Fruit fly (Drosophila melanogaster) whole organism, embryonic: ENCODE measurements around the gene Mis12.

ENCODE experiments used
- ATbp ChIP-seq: fragments of 200-800 bp; sonication (Bioruptor generic); optimal IDR thresholded peaks from 2 replicates; lab custom pipeline; 2017; ENCODE audit warnings: missing biosample characterization, mild to moderate bottlenecking, missing genetic modification characterization, missing genetic modification reagents
- Aef1 ChIP-seq: fragments of 200-800 bp; sonication (Bioruptor generic); IDR thresholded peaks from 3 replicates; pipeline ENCODE4 v1.3.6; 2022; ENCODE audit warnings: missing biosample characterization, missing genetic modification characterization
- Asciz ChIP-seq: fragments of 200-800 bp; sonication (Bioruptor generic); optimal IDR thresholded peaks from 2 replicates; lab custom pipeline; 2017; ENCODE audit warnings: missing biosample characterization, mild to moderate bottlenecking, missing genetic modification characterization, missing genetic modification reagents
- Awh ChIP-seq: fragments of 200-800 bp; sonication (Bioruptor generic); IDR thresholded peaks from 2 replicates; pipeline ENCODE4, ENCODE4 v1.3.6; 2022; ENCODE audit warnings: missing biosample characterization, missing genetic modification characterization
- Bgb ChIP-seq: fragments of 200-800 bp; sonication (Bioruptor generic); IDR thresholded peaks from 2 replicates; pipeline ENCODE4 v1.3.6; 2022; ENCODE audit warnings: missing biosample characterization, missing genetic modification characterization; ENCODE audit not compliant: partially characterized antibody
- CG10147 ChIP-seq: fragments of 200-800 bp; sonication (Bioruptor generic); optimal IDR thresholded peaks from 2 replicates; lab custom pipeline; 2019; ENCODE audit warnings: missing biosample characterization, mild to moderate bottlenecking, missing genetic modification characterization, moderate library complexity
- CG11247 ChIP-seq: fragments of 200-800 bp; sonication (Bioruptor generic); IDR thresholded peaks from 2 replicates; pipeline ENCODE4 v1.3.6; 2022; ENCODE audit warnings: missing biosample characterization, missing genetic modification characterization
- CG11504 ChIP-seq: fragments of 200-800 bp; sonication (Bioruptor generic); optimal IDR thresholded peaks from 3 replicates; lab custom pipeline; 2019; ENCODE audit warnings: missing biosample characterization, mild to moderate bottlenecking, missing genetic modification characterization, moderate library complexity
- CG12071 ChIP-seq: fragments of 200-800 bp; sonication (Bioruptor generic); optimal IDR thresholded peaks from 3 replicates; lab custom pipeline; 2018; ENCODE audit warnings: missing biosample characterization, mild to moderate bottlenecking, missing genetic modification characterization
- CG12219 ChIP-seq: fragments of 200-800 bp; sonication (Bioruptor generic); optimal IDR thresholded peaks from 3 replicates; lab custom pipeline; 2018; ENCODE audit warnings: missing biosample characterization, mild to moderate bottlenecking, missing genetic modification characterization
- CG12769 ChIP-seq: fragments of 200-800 bp; sonication (Bioruptor generic); optimal IDR thresholded peaks from 2 replicates; lab custom pipeline; 2019; ENCODE audit warnings: missing biosample characterization, mild to moderate bottlenecking, missing genetic modification characterization, moderate library complexity
- CG13775 ChIP-seq: fragments of 200-800 bp; sonication (Bioruptor generic); optimal IDR thresholded peaks from 3 replicates; lab custom pipeline; 2017; ENCODE audit warnings: missing biosample characterization, mild to moderate bottlenecking, missing genetic modification characterization
- CG15269 ChIP-seq: fragments of 200-800 bp; sonication (Bioruptor generic); optimal IDR thresholded peaks from 2 replicates; lab custom pipeline; 2018; ENCODE audit warnings: missing biosample characterization, mild to moderate bottlenecking, missing genetic modification characterization, moderate library complexity
- CG15514 ChIP-seq: fragments of 200-800 bp; sonication (Bioruptor generic); optimal IDR thresholded peaks from 3 replicates; lab custom pipeline; 2017; ENCODE audit warnings: missing biosample characterization, missing genetic modification characterization, mild to moderate bottlenecking, moderate library complexity, missing genetic modification reagents
- CG15696 ChIP-seq: fragments of 200-800 bp; sonication (Bioruptor generic); optimal IDR thresholded peaks from 2 replicates; lab custom pipeline; 2019; ENCODE audit warnings: missing biosample characterization, mild to moderate bottlenecking, missing genetic modification characterization, moderate library complexity
- CG17361 ChIP-seq: fragments of 200-800 bp; sonication (Bioruptor generic); IDR thresholded peaks from 3 replicates; pipeline ENCODE4 v1.3.6; 2022; ENCODE audit warnings: missing biosample characterization, missing genetic modification characterization
- CG2875 ChIP-seq: fragments of 200-800 bp; sonication (Bioruptor generic); optimal IDR thresholded peaks from 2 replicates; lab custom pipeline; 2017; ENCODE audit warnings: missing biosample characterization, mild to moderate bottlenecking, missing genetic modification characterization, missing genetic modification reagents
- CG3281 ChIP-seq: fragments of 200-800 bp; sonication (Bioruptor generic); optimal IDR thresholded peaks from 3 replicates; lab custom pipeline; 2017; ENCODE audit warnings: missing biosample characterization, mild to moderate bottlenecking, missing genetic modification characterization
- CG33557 ChIP-seq: fragments of 200-800 bp; sonication (Bioruptor generic); optimal IDR thresholded peaks from 2 replicates; lab custom pipeline; 2019; ENCODE audit warnings: missing biosample characterization, mild to moderate bottlenecking, missing genetic modification characterization, moderate library complexity
- CG6272 ChIP-seq: fragments of 200-800 bp; sonication (Bioruptor generic); IDR thresholded peaks from 2 replicates; pipeline ENCODE4 v1.3.6; 2022; ENCODE audit warnings: missing biosample characterization, missing genetic modification characterization
- CG6791 ChIP-seq: fragments of 200-800 bp; sonication (Bioruptor generic); IDR thresholded peaks from 3 replicates; pipeline ENCODE4 v1.3.6; 2022; ENCODE audit warnings: missing biosample characterization, missing genetic modification characterization; ENCODE audit not compliant: partially characterized antibody
- CG7963 ChIP-seq: fragments of 200-800 bp; sonication (Bioruptor generic); IDR thresholded peaks from 3 replicates; pipeline ENCODE4 v1.3.6; 2022; ENCODE audit warnings: missing biosample characterization, missing genetic modification characterization; ENCODE audit not compliant: partially characterized antibody
- CG8089 ChIP-seq: fragments of 200-800 bp; sonication (Bioruptor generic); optimal IDR thresholded peaks from 3 replicates; lab custom pipeline; 2016; ENCODE audit warnings: missing biosample characterization, missing genetic modification characterization
- CG8290 ChIP-seq, 3 experiments: fragments of 200-800 bp; sonication (Bioruptor generic); optimal IDR thresholded peaks; 2 replicates each; lab custom pipeline; 2016 to 2019; ENCODE audit warnings: missing biosample characterization in 3 of 3, missing genetic modification characterization in 3 of 3, mild to moderate bottlenecking in 2 of 3, moderate library complexity in 1 of 3
- CG9215 ChIP-seq: fragments of 200-800 bp; sonication (Bioruptor generic); IDR thresholded peaks from 2 replicates; pipeline ENCODE4 v1.3.6; 2022; ENCODE audit warnings: missing biosample characterization, missing genetic modification characterization
- CG9797 ChIP-seq: fragments of 200-800 bp; sonication (Bioruptor generic); optimal IDR thresholded peaks from 3 replicates; lab custom pipeline; 2018; ENCODE audit warnings: missing biosample characterization, mild to moderate bottlenecking, missing genetic modification characterization
- Camta ChIP-seq: fragments of 200-800 bp; sonication (Bioruptor generic); optimal IDR thresholded peaks from 2 replicates; lab custom pipeline; 2016; ENCODE audit warnings: missing biosample characterization, missing genetic modification characterization
- Dek ChIP-seq: fragments of 200-800 bp; sonication (Bioruptor generic); optimal IDR thresholded peaks from 3 replicates; lab custom pipeline; 2019; ENCODE audit warnings: missing biosample characterization, mild to moderate bottlenecking, missing genetic modification characterization, moderate library complexity
- Doc3 ChIP-seq: fragments of 200-800 bp; sonication (Bioruptor generic); IDR thresholded peaks from 3 replicates; pipeline ENCODE4 v1.3.6; 2022; ENCODE audit warnings: missing biosample characterization, missing genetic modification characterization; ENCODE audit not compliant: partially characterized antibody
- ERR ChIP-seq: fragments of 200-800 bp; sonication (Bioruptor generic); optimal IDR thresholded peaks from 2 replicates; lab custom pipeline; 2016; ENCODE audit warnings: missing biosample characterization, missing genetic modification characterization
- HmgZ ChIP-seq: fragments of 200-800 bp; sonication (Bioruptor generic); optimal IDR thresholded peaks from 2 replicates; lab custom pipeline; 2018; ENCODE audit warnings: missing biosample characterization, mild to moderate bottlenecking, missing genetic modification characterization
- Hmx ChIP-seq: fragments of 200-800 bp; sonication (Bioruptor generic); optimal IDR thresholded peaks from 2 replicates; lab custom pipeline; 2016; ENCODE audit warnings: missing biosample characterization, missing genetic modification characterization
- Hr78 ChIP-seq, 2 experiments: fragments of 200-800 bp in 1 of 2; fragments of >200 bp in 1 of 2; sonication (Bioruptor generic) in 1 of 2; optimal IDR thresholded peaks; 2 replicates each; lab custom pipeline; 2017 to 2019; ENCODE audit warnings: missing biosample characterization in 2 of 2, missing genetic modification characterization in 2 of 2, mild to moderate bottlenecking in 1 of 2, moderate library complexity in 1 of 2
- Med ChIP-seq: fragments of 200-800 bp; sonication (Bioruptor generic); peaks from one replicate; lab custom pipeline; 2016; ENCODE audit warnings: missing biosample characterization, missing genetic modification characterization, mild to moderate bottlenecking, inconsistent platforms, moderate library complexity
- Ravus ChIP-seq: fragments of 200-800 bp; sonication (Bioruptor generic); IDR thresholded peaks from 2 replicates; pipeline ENCODE4 v1.3.6; 2022; ENCODE audit warnings: missing biosample characterization, missing genetic modification characterization
- Sox102F ChIP-seq: fragments of 200-800 bp; sonication (Bioruptor generic); optimal IDR thresholded peaks from 2 replicates; lab custom pipeline; 2018; ENCODE audit warnings: missing biosample characterization, mild to moderate bottlenecking, missing genetic modification characterization, moderate library complexity
- danr ChIP-seq: fragments of 200-800 bp; sonication (Bioruptor generic); IDR thresholded peaks from 2 replicates; pipeline ENCODE4 v1.3.6; 2022; ENCODE audit warnings: missing biosample characterization, missing genetic modification characterization
- fd64A ChIP-seq: fragments of 200-800 bp; sonication (Bioruptor generic); optimal IDR thresholded peaks from 3 replicates; lab custom pipeline; 2018; ENCODE audit warnings: missing biosample characterization, mild to moderate bottlenecking, missing genetic modification characterization
- gcm ChIP-seq: fragments of 200-800 bp; sonication (Bioruptor generic); optimal IDR thresholded peaks from 2 replicates; lab custom pipeline; 2019; ENCODE audit warnings: missing biosample characterization, mild to moderate bottlenecking, missing genetic modification characterization, moderate library complexity
- gem ChIP-seq: fragments of 200-800 bp; sonication (Bioruptor generic); optimal IDR thresholded peaks from 2 replicates; lab custom pipeline; 2019; ENCODE audit warnings: missing biosample characterization, mild to moderate bottlenecking, missing genetic modification characterization, moderate library complexity
- hbn ChIP-seq: fragments of 200-800 bp; sonication (Bioruptor generic); IDR thresholded peaks from 2 replicates; pipeline ENCODE4 v1.3.6; 2022; ENCODE audit warnings: missing biosample characterization, missing genetic modification characterization; ENCODE audit not compliant: partially characterized antibody
- hkb ChIP-seq, 2 experiments: fragments of 200-800 bp in 1 of 2; fragments of >200 bp in 1 of 2; sonication (Bioruptor generic) in 1 of 2; IDR thresholded peaks in 1 of 2; optimal IDR thresholded peaks in 1 of 2; 2 replicates each; pipeline versions ENCODE4 v1.3.6 to Lab custom; 2017 to 2022; ENCODE audit warnings: missing biosample characterization in 1 of 2, missing genetic modification characterization in 1 of 2
- jumu ChIP-seq: fragments of 200-800 bp; sonication (Bioruptor generic); optimal IDR thresholded peaks from 3 replicates; lab custom pipeline; 2016; ENCODE audit warnings: missing biosample characterization, missing genetic modification characterization
- lab ChIP-seq: fragments of 200-800 bp; sonication (Bioruptor generic); optimal IDR thresholded peaks from 3 replicates; lab custom pipeline; 2017; ENCODE audit warnings: missing biosample characterization, missing genetic modification characterization, mild to moderate bottlenecking, moderate library complexity, missing genetic modification reagents
- scrt ChIP-seq: fragments of 200-800 bp; sonication (Bioruptor generic); optimal IDR thresholded peaks from 2 replicates; lab custom pipeline; 2018; ENCODE audit warnings: missing biosample characterization, mild to moderate bottlenecking, missing genetic modification characterization, moderate library complexity
- sens ChIP-seq: fragments of 200-800 bp; sonication (Bioruptor generic); peaks from one replicate; lab custom pipeline; 2016; ENCODE audit warnings: missing biosample characterization, missing genetic modification characterization
- seq ChIP-seq: fragments of 200-800 bp; sonication (Bioruptor generic); IDR thresholded peaks from 2 replicates; pipeline ENCODE4 v1.3.6; 2022; ENCODE audit warnings: missing biosample characterization, missing genetic modification characterization
- slbo ChIP-seq: fragments of 200-800 bp; sonication (Bioruptor generic); IDR thresholded peaks from 2 replicates; pipeline ENCODE4 v1.3.6; 2022; ENCODE audit warnings: missing biosample characterization, missing genetic modification characterization
- sug ChIP-seq: fragments of 200-800 bp; optimal IDR thresholded peaks from 2 replicates; lab custom pipeline; 2019; ENCODE audit warnings: missing biosample characterization, mild to moderate bottlenecking, missing genetic modification characterization, moderate library complexity

Gene Mis12

DNA sequence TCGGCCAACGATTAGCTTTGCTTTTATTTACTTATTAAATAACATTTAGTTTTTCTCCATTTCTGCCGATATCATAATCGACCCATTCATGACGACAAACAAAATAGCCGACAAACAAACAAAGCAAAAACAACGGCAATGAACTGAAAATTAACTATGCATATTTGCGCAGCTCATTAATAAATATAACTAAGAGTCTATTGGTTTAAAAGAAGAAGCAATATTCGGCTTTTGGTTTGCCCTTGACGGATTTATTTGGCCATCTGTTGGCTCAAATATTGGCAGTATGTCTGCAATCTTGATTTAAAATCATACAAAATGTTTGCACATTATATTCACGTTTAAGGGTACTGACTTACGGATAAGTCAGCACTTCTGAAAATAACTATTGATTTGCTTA lies 31.1 kb upstream of the Mis12 start (continued):
- TF ChIP-seq CG2875 (GFP tag; lab: Kevin White, UChicago) (no peak), jumu (GFP tag; lab: Kevin White, UChicago) (no peak), Hr78 (GFP tag; optimal IDR thresholded peaks at IDR 0.05; lab: Kevin White, UChicago) (no peak), hkb (optimal IDR thresholded peaks at IDR 0.05; lab: Kevin White, UChicago) (no peak), hkb (GFP tag; IDR thresholded peaks at IDR 0.05; lab: Robert Waterston, UW) (no peak), CG9797 (GFP tag; lab: Kevin White, UChicago) (no peak), CG11247 (GFP tag; lab: Robert Waterston, UW) (no peak), Dek (tag; lab: Kevin White, UChicago) (no peak), gcm (GFP tag; lab: Kevin White, UChicago) (no peak), sug (tag; lab: Kevin White, UChicago) (no peak), CG6272 (no peak), CG3281 (GFP tag; lab: Kevin White, UChicago) (no peak), Bgb (GFP tag; lab: Robert Waterston, UW) (no peak), Aef1 (GFP tag; lab: Robert Waterston, UW) (no peak), HmgZ (no peak), gem (tag; lab: Kevin White, UChicago) (peak; percentile 22), Ravus (GFP tag; lab: Robert Waterston, UW) (no peak), Awh (0 out of 2 replicates have a peak, but pooled peaks have one; percentile 26), ATbp (GFP tag; lab: Kevin White, UChicago) (peak; percentile 12), Hmx (GFP tag; lab: Kevin White, UChicago) (no peak), CG12769 (peak; percentile 27), CG15696 (tag; lab: Kevin White, UChicago) (no peak), slbo (no peak), Med (GFP tag; lab: Kevin White, UChicago) (peak; percentile 53), CG33557 (GFP tag; lab: Kevin White, UChicago) (no peak), CG15514 (GFP tag; lab: Kevin White, UChicago) (no peak), CG8089 (GFP tag; lab: Kevin White, UChicago) (no peak), sens (peak; percentile 54), Asciz (peak; percentile 20), danr (GFP tag; lab: Robert Waterston, UW) (no peak), CG15269 (tag; lab: Kevin White, UChicago) (peak; percentile 24), ERR (GFP tag; lab: Kevin White, UChicago) (no peak), CG8290 (GFP tag; optimal IDR thresholded peaks at IDR 0.05; lab: Kevin White, UChicago) (no peak), CG8290 (tag; optimal IDR thresholded peaks at IDR 0.05; lab: Kevin White, UChicago) (peak in 1 of 2 experiments; percentile 3), scrt (GFP tag; lab: Kevin White, UChicago) (peak; percentile 14), CG11504 (tag; lab: Kevin White, UChicago) (peak; percentile 14), Sox102F (GFP tag; lab: Kevin White, UChicago) (peak; percentile 12), hbn (GFP tag; lab: Robert Waterston, UW) (no peak), CG12071 (GFP tag; lab: Kevin White, UChicago) (peak; percentile 40), CG12219 (no peak), seq (GFP tag; lab: Robert Waterston, UW) (0 out of 2 replicates have a peak, but pooled peaks have one; percentile 36), CG10147 (GFP tag; lab: Kevin White, UChicago) (no peak), lab (GFP tag; lab: Kevin White, UChicago) (peak; percentile 38), fd64A (GFP tag; lab: Kevin White, UChicago) (no peak), CG13775 (GFP tag; lab: Kevin White, UChicago) (no peak), CG6791 (GFP tag; lab: Robert Waterston, UW) (no peak), Camta (no peak), CG7963 (GFP tag; lab: Robert Waterston, UW) (no peak), Doc3 (GFP tag; lab: Robert Waterston, UW) (no peak), CG17361 (GFP tag; lab: Robert Waterston, UW) (no peak), CG9215 (GFP tag; lab: Robert Waterston, UW) (no peak)
